Worm (Caenorhabditis elegans) whole organism, young adult: ENCODE results near the gene C16A3.6.

ENCODE experiments used
- B0035.1 ChIP-seq: sonication (generic microtip); optimal IDR thresholded peaks from 2 replicates; lab custom pipeline; 2016; ENCODE audit warnings: missing genetic modification characterization, mild to moderate bottlenecking, missing compliant biosample characterization, missing genotype, missing genetic modification reagents
- C17E4.6 ChIP-seq: fragments of 200-800 bp; sonication (Bioruptor generic); IDR thresholded peaks from 2 replicates; pipeline ENCODE4 v1.3.6; 2022; ENCODE audit warnings: missing genetic modification reagents, missing genetic modification characterization, missing compliant biosample characterization
- F52B5.7 ChIP-seq: sonication (generic microtip); optimal IDR thresholded peaks from 2 replicates; lab custom pipeline; 2016; ENCODE audit warnings: mild to moderate bottlenecking, missing genetic modification characterization, missing compliant biosample characterization
- F57C9.4 ChIP-seq: sonication (generic microtip); optimal IDR thresholded peaks from 2 replicates; lab custom pipeline; 2017; ENCODE audit warnings: mild to moderate bottlenecking, missing genetic modification characterization, missing compliant biosample characterization
- Y53F4B.3 ChIP-seq: fragments of 200-800 bp; sonication (Bioruptor generic); IDR thresholded peaks from 2 replicates; pipeline ENCODE4 v1.3.6; 2022; ENCODE audit warnings: missing genetic modification reagents, missing genetic modification characterization, missing compliant biosample characterization
- Y53G8AR.9 ChIP-seq: fragments of 200-800 bp; sonication (Bioruptor generic); conservative IDR thresholded peaks from 2 replicates; pipeline ENCODE4 v1.3.6; 2022; ENCODE audit warnings: missing genetic modification reagents, missing genetic modification characterization, missing compliant biosample characterization
- Y56A3A.18 ChIP-seq: fragments of 200-800 bp; sonication (Bioruptor generic); IDR thresholded peaks from 2 replicates; pipeline ENCODE4 v1.3.6; 2022; ENCODE audit warnings: missing genetic modification reagents, missing genetic modification characterization, missing compliant biosample characterization
- Y67H2A.10 ChIP-seq: fragments of 200-800 bp; sonication (Bioruptor generic); conservative IDR thresholded peaks from 2 replicates; pipeline ENCODE4 v1.3.6; 2022; ENCODE audit warnings: missing genetic modification reagents, missing genetic modification characterization, missing compliant biosample characterization
- akir-1 ChIP-seq: fragments of 200-800 bp; sonication (Bioruptor generic); optimal IDR thresholded peaks from 2 replicates; lab custom pipeline; 2018; ENCODE audit warnings: mild to moderate bottlenecking, missing genetic modification characterization, moderate library complexity, missing compliant biosample characterization
- aptf-3 ChIP-seq: fragments of 200-800 bp; sonication (Bioruptor generic); IDR thresholded peaks from 2 replicates; pipeline ENCODE4 v1.3.6; 2022; ENCODE audit warnings: missing genetic modification characterization, missing compliant biosample characterization
- attf-3 ChIP-seq: fragments of 200-800 bp; sonication (Bioruptor generic); conservative IDR thresholded peaks from 2 replicates; pipeline ENCODE4 v1.3.6; 2022; ENCODE audit warnings: missing genetic modification reagents, missing genetic modification characterization, missing compliant biosample characterization
- attf-6 ChIP-seq: fragments of 200-800 bp; sonication (Bioruptor generic); IDR thresholded peaks from 2 replicates; pipeline ENCODE4 v1.3.6; 2022; ENCODE audit warnings: missing genetic modification reagents, missing genetic modification characterization, missing compliant biosample characterization
- bed-1 ChIP-seq: fragments of 200-800 bp; sonication (Bioruptor generic); IDR thresholded peaks from 2 replicates; pipeline ENCODE4 v1.3.6; 2022; ENCODE audit warnings: missing genetic modification reagents, missing genetic modification characterization, missing compliant biosample characterization
- bed-2 ChIP-seq: fragments of 200-800 bp; sonication (Bioruptor generic); IDR thresholded peaks from 2 replicates; pipeline ENCODE4 v1.3.6; 2022; ENCODE audit warnings: missing genetic modification reagents, missing genetic modification characterization, missing compliant biosample characterization
- cebp-1 ChIP-seq, 2 experiments: fragments of 200-800 bp in 1 of 2; sonication (Bioruptor generic) in 1 of 2; sonication (generic microtip) in 1 of 2; IDR thresholded peaks in 1 of 2; optimal IDR thresholded peaks in 1 of 2; 2 replicates each; pipeline versions ENCODE4 v1.3.6 to Lab custom; 2017 to 2022; ENCODE audit warnings: missing compliant biosample characterization in 2 of 2, missing genetic modification characterization in 2 of 2, mild to moderate bottlenecking in 1 of 2, missing genetic modification reagents in 1 of 2, moderate library complexity in 1 of 2
- ceh-58 ChIP-seq: fragments of 200-800 bp; sonication (Bioruptor generic); IDR thresholded peaks from 2 replicates; pipeline ENCODE4 v1.3.6; 2022; ENCODE audit warnings: missing genetic modification characterization, missing compliant biosample characterization
- chd-7 ChIP-seq: sonication (generic microtip); optimal IDR thresholded peaks from 2 replicates; lab custom pipeline; 2016; ENCODE audit warnings: mild to moderate bottlenecking, missing genetic modification characterization, moderate library complexity, missing compliant biosample characterization
- dox-1 ChIP-seq: fragments of 200-800 bp; sonication (Bioruptor generic); IDR thresholded peaks from 2 replicates; pipeline ENCODE4 v1.3.6; 2022; ENCODE audit warnings: missing genetic modification reagents, missing genetic modification characterization, missing compliant biosample characterization
- egl-44 ChIP-seq: fragments of 200-800 bp; sonication (Bioruptor generic); IDR thresholded peaks from 2 replicates; pipeline ENCODE4 v1.3.6; 2022; ENCODE audit warnings: missing genetic modification reagents, missing genetic modification characterization, missing compliant biosample characterization
- hlh-12 ChIP-seq: sonication (generic microtip); optimal IDR thresholded peaks from 2 replicates; lab custom pipeline; 2016; ENCODE audit warnings: missing genetic modification characterization, missing compliant biosample characterization
- hlh-26 ChIP-seq: fragments of 200-800 bp; sonication (Bioruptor generic); conservative IDR thresholded peaks from 2 replicates; pipeline ENCODE4 v1.3.6; 2022; ENCODE audit warnings: missing genetic modification reagents, missing genetic modification characterization, missing compliant biosample characterization
- hmg-1.2 ChIP-seq: fragments of 200-800 bp; sonication (Bioruptor generic); IDR thresholded peaks from 2 replicates; pipeline ENCODE4 v1.3.6; 2022; ENCODE audit warnings: missing genetic modification reagents, missing genetic modification characterization, missing compliant biosample characterization
- hsf-1 ChIP-seq: fragments of 200-800 bp; sonication (Bioruptor generic); IDR thresholded peaks from 2 replicates; pipeline ENCODE4 v1.3.6; 2022; ENCODE audit warnings: missing genetic modification reagents, missing genetic modification characterization, missing compliant biosample characterization
- lag-1 ChIP-seq: fragments of 200-800 bp; sonication (Bioruptor generic); IDR thresholded peaks from 2 replicates; pipeline ENCODE4 v1.3.6; 2022; ENCODE audit warnings: missing genetic modification reagents, missing genetic modification characterization, missing compliant biosample characterization
- let-607 ChIP-seq, 2 experiments: fragments of 200-800 bp in 1 of 2; sonication (Bioruptor generic) in 1 of 2; sonication (generic microtip) in 1 of 2; optimal IDR thresholded peaks; 2 replicates each; lab custom pipeline; 2016 to 2018; ENCODE audit warnings: mild to moderate bottlenecking in 2 of 2, missing compliant biosample characterization in 2 of 2, missing genetic modification characterization in 2 of 2, moderate library complexity in 2 of 2, missing genotype in 1 of 2
- lin-35 ChIP-seq, 3 experiments: fragments of 150-350 bp in 2 of 3; sonication (generic microtip) in 1 of 3; optimal IDR thresholded peaks; 2 replicates each; lab custom pipeline; 2014 to 2018; ENCODE audit warnings: missing biosample characterization in 3 of 3, missing genetic modification characterization in 3 of 3, missing genetic modification reagents in 3 of 3
- lin-40 ChIP-seq: sonication (generic microtip); optimal IDR thresholded peaks from 2 replicates; lab custom pipeline; 2016; ENCODE audit warnings: missing genetic modification characterization, mild to moderate bottlenecking, missing compliant biosample characterization, missing genotype, missing genetic modification reagents
- madf-3 ChIP-seq: fragments of 200-800 bp; sonication (Bioruptor generic); IDR thresholded peaks from 2 replicates; pipeline ENCODE4 v1.3.6; 2022; ENCODE audit warnings: missing genetic modification reagents, missing genetic modification characterization, missing compliant biosample characterization
- madf-6 ChIP-seq: fragments of 200-800 bp; sonication (Bioruptor generic); IDR thresholded peaks from 2 replicates; pipeline ENCODE4 v1.3.6; 2022; ENCODE audit warnings: missing genetic modification reagents, missing genetic modification characterization, missing compliant biosample characterization
- mcd-1 ChIP-seq: fragments of 200-800 bp; sonication (Bioruptor generic); IDR thresholded peaks from 2 replicates; pipeline ENCODE4 v1.3.6; 2022; ENCODE audit warnings: missing genetic modification reagents, missing genetic modification characterization, missing compliant biosample characterization
- mel-28 ChIP-seq: sonication (generic microtip); optimal IDR thresholded peaks from 2 replicates; lab custom pipeline; 2016; ENCODE audit warnings: borderline replicate concordance, mild to moderate bottlenecking, missing genetic modification characterization, missing compliant biosample characterization
- mes-4 ChIP-seq: sonication (generic microtip); optimal IDR thresholded peaks from 2 replicates; lab custom pipeline; 2016; ENCODE audit warnings: missing genotype, missing genetic modification characterization, missing compliant biosample characterization
- nfya-1 ChIP-seq: sonication (generic microtip); optimal IDR thresholded peaks from 2 replicates; lab custom pipeline; 2017; ENCODE audit warnings: antibody characterized with exemption, missing compliant biosample characterization, missing genetic modification characterization, borderline replicate concordance; ENCODE audit not compliant: insufficient read depth
- nfya-2 ChIP-seq: fragments of 200-800 bp; sonication (Bioruptor generic); IDR thresholded peaks from 2 replicates; pipeline ENCODE4 v1.3.6; 2022; ENCODE audit warnings: missing genetic modification reagents, missing genetic modification characterization, missing compliant biosample characterization
- nhr-120 ChIP-seq: fragments of 200-800 bp; sonication (Bioruptor generic); IDR thresholded peaks from 2 replicates; pipeline ENCODE4 v1.3.6; 2022; ENCODE audit warnings: missing genetic modification characterization, missing compliant biosample characterization
- nhr-80 ChIP-seq: sonication (generic microtip); optimal IDR thresholded peaks from 2 replicates; lab custom pipeline; 2016; ENCODE audit warnings: missing genetic modification characterization, missing compliant biosample characterization
- snpc-4 ChIP-seq, 5 experiments: fragments of 150-350 bp in 1 of 5; sonication (generic microtip) in 4 of 5; optimal IDR thresholded peaks; 2 replicates each; lab custom pipeline; 2014 to 2018; ENCODE audit warnings: missing genetic modification characterization in 5 of 5, missing biosample characterization in 3 of 5, antibody characterized with exemption in 2 of 5, mild to moderate bottlenecking in 2 of 5, missing compliant biosample characterization in 2 of 5, missing genotype in 2 of 5, moderate library complexity in 2 of 5, missing genetic modification reagents in 1 of 5
- unc-130 ChIP-seq: sonication (generic microtip); optimal IDR thresholded peaks from 2 replicates; lab custom pipeline; 2016; ENCODE audit warnings: missing genetic modification reagents, missing genetic modification characterization, missing compliant biosample characterization
- unc-62 ChIP-seq: fragments of 150-350 bp; optimal IDR thresholded peaks from 2 replicates; lab custom pipeline; 2014; ENCODE audit warnings: missing biosample characterization, missing genetic modification reagents, missing genetic modification characterization
- zim-3 ChIP-seq: sonication (generic microtip); optimal IDR thresholded peaks from 2 replicates; lab custom pipeline; 2017; ENCODE audit warnings: mild to moderate bottlenecking, missing genetic modification characterization, moderate library complexity, missing compliant biosample characterization
- ztf-22 ChIP-seq: fragments of 200-800 bp; sonication (Bioruptor generic); optimal IDR thresholded peaks from 2 replicates; lab custom pipeline; 2018; ENCODE audit warnings: mild to moderate bottlenecking, missing genetic modification characterization, moderate library complexity, missing compliant biosample characterization
- ztf-6 ChIP-seq: fragments of 200-800 bp; sonication (Bioruptor generic); IDR thresholded peaks from 2 replicates; pipeline ENCODE4 v1.3.6; 2022; ENCODE audit warnings: missing genetic modification reagents, missing genetic modification characterization, missing compliant biosample characterization

Gene C16A3.6

DNA sequence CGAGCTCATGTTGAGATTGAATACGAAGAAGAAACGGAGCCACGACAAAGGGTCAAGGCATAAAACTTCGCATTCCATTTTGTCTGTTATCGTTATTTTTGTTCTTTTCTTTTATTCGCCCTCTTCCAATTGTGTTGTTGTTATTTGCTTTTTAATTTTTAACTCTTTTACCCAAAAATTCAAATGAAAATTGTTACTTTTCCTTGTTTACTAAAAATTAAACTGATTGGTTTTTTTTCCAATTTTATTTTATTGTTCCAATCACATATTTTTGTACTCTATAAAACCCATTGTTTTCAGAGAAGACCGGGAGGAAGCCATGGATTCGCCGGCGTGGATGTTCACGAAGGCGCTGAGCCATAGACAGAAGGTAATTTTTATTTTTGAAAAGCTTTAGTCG lies 1.5 kb downstream of the C16A3.6 start, which contains the start of gene C16A3.5:
TSS of gene C16A3.5 (plus strand) at position 301 of the 400 bp plus-strand sequence.
- TF ChIP-seq mcd-1 (GFP tag; lab: Robert Waterston, UW) (0 out of 2 replicates have a peak, but pooled peaks have one; percentile 11), attf-6 (GFP tag; lab: Robert Waterston, UW) (no peak)
- TF ChIP-seq, all 124 proteins: peak for 1

DNA sequence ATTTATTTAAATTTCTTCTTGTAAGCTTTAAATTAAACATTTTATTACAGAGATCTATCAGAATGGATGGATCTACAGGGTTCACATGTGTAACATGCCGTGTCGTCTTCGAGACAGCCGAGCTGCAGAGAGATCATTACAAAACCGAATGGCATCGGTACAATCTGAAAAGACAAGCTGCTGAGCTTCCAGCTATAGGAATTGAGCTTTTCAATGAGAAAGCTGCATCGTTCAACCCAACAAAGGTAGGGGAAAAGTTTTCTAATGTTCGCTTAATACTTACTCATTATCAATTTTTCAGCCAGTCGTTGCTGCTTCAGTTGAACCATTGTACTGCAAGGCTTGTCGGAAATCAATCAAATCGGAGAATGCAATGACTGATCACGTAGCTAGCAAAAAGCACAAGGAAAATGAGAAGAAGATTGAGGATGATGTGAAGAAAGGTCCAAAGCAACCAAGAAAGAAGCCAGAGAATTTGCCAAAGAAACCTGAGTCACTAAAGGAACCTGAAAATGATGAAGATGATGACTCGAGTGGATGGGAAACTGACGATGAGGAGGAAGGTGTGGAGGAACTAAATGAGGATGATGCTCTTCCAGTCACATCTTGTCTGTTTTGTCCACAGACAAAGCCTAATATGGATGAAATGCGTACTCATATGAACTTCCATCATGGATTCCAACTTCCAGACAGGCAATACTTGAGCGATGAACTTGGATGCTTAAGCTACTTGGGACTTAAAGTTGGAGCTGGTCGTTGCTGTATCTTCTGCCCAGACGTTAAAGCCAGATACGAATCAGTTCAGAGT lies 2.8 kb downstream of the C16A3.6 start, which contains the start of gene znf-622:
TSS of gene znf-622 (plus strand) at position 51 of the 808 bp plus-strand sequence.
- TF ChIP-seq nhr-80 (tag; lab: Kevin White, UChicago): no peak
- TF ChIP-seq hlh-12 (tag; lab: Kevin White, UChicago): no peak
- no peak for TF ChIP-seq hlh-26 (GFP tag; lab: Robert Waterston, UW)
- no peak for TF ChIP-seq Y67H2A.10
- TF ChIP-seq mel-28 (tag; lab: Kevin White, UChicago): no peak
- no peak for TF ChIP-seq akir-1
- no peak for TF ChIP-seq hmg-1.2
- no peak for TF ChIP-seq madf-3 (GFP tag; lab: Robert Waterston, UW)
- no peak for TF ChIP-seq dox-1
- no peak for TF ChIP-seq chd-7
- no peak for TF ChIP-seq snpc-4 (GFP tag; optimal IDR thresholded peaks at IDR 0.05; lab: Kevin White, UChicago)
- no peak for TF ChIP-seq snpc-4 (tag; optimal IDR thresholded peaks at IDR 0.05; lab: Kevin White, UChicago)
- no peak for TF ChIP-seq attf-3 (GFP tag; lab: Robert Waterston, UW)
- no peak for TF ChIP-seq let-607 (tag; optimal IDR thresholded peaks at IDR 0.05; lab: Kevin White, UChicago)
- TF ChIP-seq bed-2 (GFP tag; lab: Robert Waterston, UW): no peak
- TF ChIP-seq Y56A3A.18: no peak
- TF ChIP-seq lin-35 (GFP tag; optimal IDR thresholded peaks at IDR 0.05; lab: Kevin White, UChicago): no peak
- no peak for TF ChIP-seq nhr-120

DNA sequence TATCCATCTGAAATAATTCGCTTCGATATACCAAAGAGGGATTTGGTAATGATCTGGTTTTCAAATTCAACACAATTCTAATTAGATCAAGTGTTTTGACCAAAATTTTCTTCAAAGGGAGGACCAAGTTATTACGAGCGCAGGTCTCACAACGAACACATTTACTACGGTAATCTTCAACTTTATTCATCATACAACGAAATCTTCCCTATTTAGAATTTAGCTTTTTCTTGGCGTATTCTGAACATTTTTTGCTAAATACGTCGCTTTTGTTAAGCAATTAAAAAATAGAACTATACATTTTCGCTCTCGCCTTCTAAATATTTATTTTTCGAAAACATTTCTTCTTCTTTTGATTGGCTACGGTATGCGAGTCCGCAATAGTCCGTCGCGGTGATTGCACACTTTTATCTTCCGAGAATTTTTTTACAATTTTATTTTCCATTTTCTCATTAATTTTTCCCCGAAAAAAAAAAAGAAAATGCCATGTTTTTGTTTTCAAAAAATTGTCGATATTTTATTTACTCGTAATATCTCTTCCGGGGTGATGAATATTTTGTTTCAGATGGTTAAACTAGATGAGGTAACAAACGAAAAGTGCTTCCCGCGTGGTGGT lies 4.1 kb downstream of the C16A3.6 start, which contains the start of gene let-716:
TSS of gene let-716 (plus strand) at position 566 of the 616 bp plus-strand sequence.
- TF ChIP-seq B0035.1 (tag; lab: Kevin White, UChicago) (no peak), ztf-6 (GFP tag; lab: Robert Waterston, UW) (no peak), hsf-1 (no peak), Y53F4B.3 (no peak), Y67H2A.10 (no peak), nfya-1 (no peak), Y56A3A.18 (no peak), aptf-3 (GFP tag; lab: Robert Waterston, UW) (no peak), C17E4.6 (GFP tag; lab: Robert Waterston, UW) (no peak), mes-4 (tag; lab: Kevin White, UChicago) (no peak), bed-1 (GFP tag; lab: Robert Waterston, UW) (no peak), ztf-22 (no peak), zim-3 (tag; lab: Kevin White, UChicago) (no peak), unc-62 (GFP tag; lab: Kevin White, UChicago) (no peak), Y53G8AR.9 (GFP tag; lab: Robert Waterston, UW) (no peak), F57C9.4 (tag; lab: Kevin White, UChicago) (no peak), lin-35 (GFP tag; optimal IDR thresholded peaks at IDR 0.05; lab: Kevin White, UChicago) (peak in 1 of 3 experiments; percentile 39), cebp-1 (GFP tag; IDR thresholded peaks at IDR 0.05; lab: Robert Waterston, UW) (no peak), cebp-1 (tag; optimal IDR thresholded peaks at IDR 0.05; lab: Kevin White, UChicago) (no peak), unc-130 (GFP tag; lab: Kevin White, UChicago) (no peak), F52B5.7 (no peak), lag-1 (GFP tag; lab: Robert Waterston, UW) (no peak), madf-6 (GFP tag; lab: Robert Waterston, UW) (peak; percentile 30; the same call in 1 of the 2 replicates), egl-44 (GFP tag; lab: Robert Waterston, UW) (no peak), lin-40 (no peak), nfya-2 (GFP tag; lab: Robert Waterston, UW) (no peak), ceh-58 (GFP tag; lab: Robert Waterston, UW) (no peak)
